Worm (Caenorhabditis elegans): ENCODE data around the gene mcm-5.

mcm-5 gene

ce11 chrIII:4289952-4290351, 1.1 kb downstream of the mcm-5 start:
- TF ChIP-seq ceh-82 (tag; optimal IDR thresholded peaks at IDR 0.05) = no peak
- TF ChIP-seq nhr-76 (tag; optimal IDR thresholded peaks at IDR 0.05) = no peak
- TF ChIP-seq unc-62 (GFP tag; optimal IDR thresholded peaks at IDR 0.05) = no peak
- no peak for TF ChIP-seq ama-1 (optimal IDR thresholded peaks at IDR 0.05)
- TF ChIP-seq nhr-43 (tag; optimal IDR thresholded peaks at IDR 0.05; ENCODE audit: poor library complexity, severe bottlenecking) = no peak
- TF ChIP-seq fkh-10 (GFP tag; optimal IDR thresholded peaks at IDR 0.05) = no peak
- TF ChIP-seq nhr-77 (tag; optimal IDR thresholded peaks at IDR 0.05) = no peak
- TF ChIP-seq daf-12 (tag; optimal IDR thresholded peaks at IDR 0.05) = no peak
- TF ChIP-seq egl-5 (tag; optimal IDR thresholded peaks at IDR 0.05) = no peak
- no peak for TF ChIP-seq nhr-28 (tag; optimal IDR thresholded peaks at IDR 0.05)
- TF ChIP-seq egl-27 (tag; optimal IDR thresholded peaks at IDR 0.05) = no peak

DNA sequence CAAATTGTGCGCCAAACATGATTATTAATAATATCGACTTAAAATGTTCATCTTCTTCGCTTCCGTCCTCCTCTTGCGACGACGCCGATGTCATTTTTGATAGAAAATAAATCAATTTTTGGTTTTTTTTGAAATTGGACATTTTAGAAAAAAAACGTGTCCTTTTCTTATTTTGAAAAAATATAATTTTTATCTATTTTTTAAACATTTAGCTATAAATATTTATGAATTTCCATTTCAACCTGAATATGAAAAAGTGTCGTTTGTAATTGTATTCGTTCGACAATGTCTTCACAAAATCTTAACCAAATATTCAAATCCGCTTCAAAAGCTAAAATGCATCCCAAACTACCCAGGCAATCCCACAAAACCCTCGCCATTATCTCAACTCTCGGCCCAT, 3.7 kb downstream of the mcm-5 start, which contains the start of gene R10E4.3:
Gene R10E4.3, minus strand, starts transcription at position 101 of the 400 bp plus-strand sequence.
- TF ChIP-seq nhr-67 (tag; optimal IDR thresholded peaks at IDR 0.05) (no peak), mdl-1 (tag; optimal IDR thresholded peaks at IDR 0.05) (no peak), mml-1 (tag; optimal IDR thresholded peaks at IDR 0.05) (no peak), fkh-10 (GFP tag; optimal IDR thresholded peaks at IDR 0.05) (no peak), jun-1 (tag; optimal IDR thresholded peaks at IDR 0.05) (no peak), fos-1 (tag; optimal IDR thresholded peaks at IDR 0.05) (no peak), ceh-16 (tag; optimal IDR thresholded peaks at IDR 0.05) (no peak), nhr-237 (tag; optimal IDR thresholded peaks at IDR 0.05) (no peak), unc-39 (tag; optimal IDR thresholded peaks at IDR 0.05) (no peak), elt-1 (tag; optimal IDR thresholded peaks at IDR 0.05) (no peak), egl-5 (tag; optimal IDR thresholded peaks at IDR 0.05) (no peak), zag-1 (tag; optimal IDR thresholded peaks at IDR 0.05) (no peak), pha-4 (tag; optimal IDR thresholded peaks at IDR 0.05) (no peak)

DNA sequence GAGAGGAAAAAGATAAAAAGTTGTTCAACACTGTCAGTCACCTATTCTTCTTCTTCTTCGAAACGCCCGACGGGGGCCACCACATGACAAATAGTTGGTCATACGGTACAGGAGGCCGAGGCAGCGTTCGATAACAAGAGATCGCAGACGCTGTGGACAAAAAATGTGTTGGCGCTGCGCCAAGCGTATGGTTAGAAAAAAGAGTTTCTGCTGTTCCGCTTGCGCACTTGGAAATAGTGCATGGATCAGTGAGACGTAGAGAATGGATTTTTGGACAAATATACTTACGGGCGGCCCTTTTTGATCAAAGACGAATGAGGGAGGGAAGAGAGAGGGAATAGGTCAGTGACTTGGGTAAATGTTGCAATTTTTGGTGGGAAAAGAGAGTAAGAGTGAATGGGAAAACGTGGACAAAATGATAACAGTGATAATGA, 6.3 kb downstream of the mcm-5 start:
- peak; percentile 49 for TF ChIP-seq tbx-2 (tag; optimal IDR thresholded peaks at IDR 0.05)
- TF ChIP-seq jun-1 (tag; optimal IDR thresholded peaks at IDR 0.05) = peak; percentile 84
- TF ChIP-seq egl-5 (tag; optimal IDR thresholded peaks at IDR 0.05) = no peak
- TF ChIP-seq unc-62 (GFP tag; optimal IDR thresholded peaks at IDR 0.05) = no peak
- peak; percentile 11 for TF ChIP-seq R02D3.7 (tag; optimal IDR thresholded peaks at IDR 0.05)
- peak; percentile 60 for TF ChIP-seq ceh-28 (tag; optimal IDR thresholded peaks at IDR 0.05)
- TF ChIP-seq pqm-1 (tag; optimal IDR thresholded peaks at IDR 0.05) = peak; percentile 30
- TF ChIP-seq skn-1 (tag; optimal IDR thresholded peaks at IDR 0.05) = no peak
- TF ChIP-seq aly-2 (tag; optimal IDR thresholded peaks at IDR 0.05) = no peak
- peak; percentile 57 for TF ChIP-seq egl-27 (tag; optimal IDR thresholded peaks at IDR 0.05)
- TF ChIP-seq nhr-23 (tag; optimal IDR thresholded peaks at IDR 0.05) = peak; percentile 93
- no peak for TF ChIP-seq ceh-16 (tag; optimal IDR thresholded peaks at IDR 0.05)
- TF ChIP-seq lin-15B (tag; optimal IDR thresholded peaks at IDR 0.05) = peak; percentile 40
- no peak for TF ChIP-seq nhr-12 (tag; optimal IDR thresholded peaks at IDR 0.05)
- TF ChIP-seq lsy-12 (tag; optimal IDR thresholded peaks at IDR 0.05) = peak; percentile 76
- TF ChIP-seq ztf-4 (tag; optimal IDR thresholded peaks at IDR 0.05) = no peak
- peak; percentile 4 for TF ChIP-seq lin-39 (tag; optimal IDR thresholded peaks at IDR 0.05)
- TF ChIP-seq ztf-11 (tag; optimal IDR thresholded peaks at IDR 0.05) = no peak
- TF ChIP-seq unc-39 (tag; optimal IDR thresholded peaks at IDR 0.05) = no peak
- no peak for TF ChIP-seq sea-2 (GFP tag; optimal IDR thresholded peaks at IDR 0.05)
- TF ChIP-seq mdl-1 (tag; optimal IDR thresholded peaks at IDR 0.05) = peak; percentile 70
- TF ChIP-seq ama-1 (optimal IDR thresholded peaks at IDR 0.05) = no peak
- TF ChIP-seq ceh-9 (tag; optimal IDR thresholded peaks at IDR 0.05) = no peak
- TF ChIP-seq fkh-2 (tag; optimal IDR thresholded peaks at IDR 0.05) = no peak
- peak; percentile 28 for TF ChIP-seq elt-1 (tag; optimal IDR thresholded peaks at IDR 0.05)
- TF ChIP-seq nhr-76 (tag; optimal IDR thresholded peaks at IDR 0.05) = no peak
- peak; percentile 95 for TF ChIP-seq nhr-25 (tag; optimal IDR thresholded peaks at IDR 0.05)
- TF ChIP-seq fkh-10 (GFP tag; optimal IDR thresholded peaks at IDR 0.05) = no peak
- no peak for TF ChIP-seq ZK546.5 (tag; optimal IDR thresholded peaks at IDR 0.05)
- peak; percentile 16 for TF ChIP-seq fos-1 (tag; optimal IDR thresholded peaks at IDR 0.05)
- TF ChIP-seq daf-12 (tag; optimal IDR thresholded peaks at IDR 0.05) = no peak
- TF ChIP-seq mml-1 (tag; optimal IDR thresholded peaks at IDR 0.05) = no peak
- peak; percentile 43 for TF ChIP-seq snpc-4 (tag; optimal IDR thresholded peaks at IDR 0.05)
- peak; percentile 77 for TF ChIP-seq elt-2 (tag; optimal IDR thresholded peaks at IDR 0.05)
- TF ChIP-seq nfya-1 (tag; optimal IDR thresholded peaks at IDR 0.05; ENCODE audit: insufficient read depth) = peak; percentile 73
- TF ChIP-seq hmg-11 (tag; optimal IDR thresholded peaks at IDR 0.05) = peak; percentile 69
- TF ChIP-seq eor-1 (tag; optimal IDR thresholded peaks at IDR 0.05) = no peak
- no peak for TF ChIP-seq nhr-67 (tag; optimal IDR thresholded peaks at IDR 0.05)
- TF ChIP-seq nhr-237 (tag; optimal IDR thresholded peaks at IDR 0.05) = no peak
- peak; percentile 94 for TF ChIP-seq nhr-43 (tag; optimal IDR thresholded peaks at IDR 0.05; ENCODE audit: poor library complexity, severe bottlenecking)
- TF ChIP-seq zag-1 (tag; optimal IDR thresholded peaks at IDR 0.05) = no peak
- TF ChIP-seq nhr-11 (tag; optimal IDR thresholded peaks at IDR 0.05) = no peak
- TF ChIP-seq elt-3 (tag; optimal IDR thresholded peaks at IDR 0.05) = peak in 1 of 3 experiments; percentile 27
- no peak for TF ChIP-seq nhr-77 (tag; optimal IDR thresholded peaks at IDR 0.05)
- no peak for TF ChIP-seq ceh-82 (tag; optimal IDR thresholded peaks at IDR 0.05)
- TF ChIP-seq nhr-28 (tag; optimal IDR thresholded peaks at IDR 0.05) = no peak
- peak; percentile 99 for TF ChIP-seq pha-4 (tag; optimal IDR thresholded peaks at IDR 0.05)
